Fruit fly (Drosophila melanogaster): Measurements from ENCODE around the gene HisRS.

The HisRS gene

dm6 chrX:18546785-18547184 lies 31.6 kb downstream of the HisRS start (continued):
- peak; percentile 85 for TF ChIP-seq vvl (GFP tag; IDR thresholded peaks at IDR 0.05)
- TF ChIP-seq Hmx (GFP tag; optimal IDR thresholded peaks at IDR 0.05): no peak
- TF ChIP-seq dati (GFP tag; IDR thresholded peaks at IDR 0.05): peak; percentile 70
- TF ChIP-seq pan (optimal IDR thresholded peaks at IDR 0.05): no peak
- TF ChIP-seq pan (GFP tag; optimal IDR thresholded peaks at IDR 0.05 in 1 of 2, IDR thresholded peaks at IDR 0.05 in 1 of 2): peak in 1 of 2 experiments; percentile 92
- TF ChIP-seq CG12659 (GFP tag; optimal IDR thresholded peaks at IDR 0.05): peak; percentile 70
- peak; percentile 60 for TF ChIP-seq schlank (tag; optimal IDR thresholded peaks at IDR 0.05)
- peak; percentile 82 for TF ChIP-seq PHDP (tag; optimal IDR thresholded peaks at IDR 0.05)
- TF ChIP-seq Dref (GFP tag; IDR thresholded peaks at IDR 0.05): 0 out of 2 replicates have a peak, but pooled peaks have one; percentile 8
- TF ChIP-seq Nf-YC (tag; optimal IDR thresholded peaks at IDR 0.05): peak; percentile 66
- peak; percentile 76 for TF ChIP-seq CG12391 (tag; optimal IDR thresholded peaks at IDR 0.05)
- peak; percentile 87 for TF ChIP-seq CG12769 (tag; optimal IDR thresholded peaks at IDR 0.05)
- peak; percentile 36 for TF ChIP-seq gcm2 (GFP tag; optimal IDR thresholded peaks at IDR 0.05)
- peak in 1 of 2 experiments; percentile 2 for TF ChIP-seq crp (GFP tag; optimal IDR thresholded peaks at IDR 0.05)
- TF ChIP-seq peb (GFP tag; IDR thresholded peaks at IDR 0.05): peak; percentile 55; the same call in 1 of the 2 replicates
- peak; percentile 77; the same call in 2 of the 3 replicates for TF ChIP-seq CG11560 (tag; IDR thresholded peaks at IDR 0.05)
- peak; percentile 69 for TF ChIP-seq Ssrp (tag; optimal IDR thresholded peaks at IDR 0.05)
- TF ChIP-seq jing (GFP tag; optimal IDR thresholded peaks at IDR 0.05): peak; percentile 60
- peak; percentile 64 for TF ChIP-seq CG13894 (tag; optimal IDR thresholded peaks at IDR 0.05)
- TF ChIP-seq repo (GFP tag; optimal IDR thresholded peaks at IDR 0.05): peak; percentile 54
- TF ChIP-seq CG5180 (GFP tag; optimal IDR thresholded peaks at IDR 0.05): peak; percentile 62
- TF ChIP-seq CG31388 (GFP tag; optimal IDR thresholded peaks at IDR 0.05): peak; percentile 19
- TF ChIP-seq lmd (GFP tag; IDR thresholded peaks at IDR 0.05): peak; percentile 89
- TF ChIP-seq MESR4 (GFP tag; optimal IDR thresholded peaks at IDR 0.05): no peak
- peak; percentile 53 for TF ChIP-seq CrebB (tag; optimal IDR thresholded peaks at IDR 0.05)
- peak; percentile 42 for TF ChIP-seq NC2β (GFP tag; optimal IDR thresholded peaks at IDR 0.05)
- TF ChIP-seq ato (GFP tag; IDR thresholded peaks at IDR 0.05; ENCODE audit: partially characterized antibody): no peak
- TF ChIP-seq dysf (GFP tag; IDR thresholded peaks at IDR 0.05): peak; percentile 92
- TF ChIP-seq tna (GFP tag; IDR thresholded peaks at IDR 0.05; ENCODE audit: partially characterized antibody): no peak
- TF ChIP-seq CG11398 (GFP tag; optimal IDR thresholded peaks at IDR 0.05): peak; percentile 13
- peak; percentile 88 for TF ChIP-seq E2f1 (GFP tag; IDR thresholded peaks at IDR 0.05)
- TF ChIP-seq CG7928 (GFP tag; optimal IDR thresholded peaks at IDR 0.05): peak; percentile 51
- peak; percentile 81 for TF ChIP-seq CG5953 (GFP tag; IDR thresholded peaks at IDR 0.05)
- TF ChIP-seq CG2712 (tag; optimal IDR thresholded peaks at IDR 0.05): peak; percentile 78
- TF ChIP-seq CG6683 (GFP tag; optimal IDR thresholded peaks at IDR 0.05): no peak
- peak; percentile 80 for TF ChIP-seq CG12071 (GFP tag; optimal IDR thresholded peaks at IDR 0.05)
- peak; percentile 74 for TF ChIP-seq CG17359 (tag; optimal IDR thresholded peaks at IDR 0.05)
- no peak for TF ChIP-seq ftz-f1 (GFP tag; optimal IDR thresholded peaks at IDR 0.05)
- TF ChIP-seq psq (GFP tag; optimal IDR thresholded peaks at IDR 0.05): no peak
- peak; percentile 63 for TF ChIP-seq CG6272 (GFP tag; IDR thresholded peaks at IDR 0.05)
- TF ChIP-seq Hsf (GFP tag; optimal IDR thresholded peaks at IDR 0.05): peak; percentile 76
- no peak for TF ChIP-seq CG10431 (GFP tag; optimal IDR thresholded peaks at IDR 0.05)
- peak; percentile 60 for TF ChIP-seq CG10267 (tag; optimal IDR thresholded peaks at IDR 0.05)
- peak; percentile 39 for TF ChIP-seq pb (GFP tag; optimal IDR thresholded peaks at IDR 0.05)
- TF ChIP-seq lab (GFP tag; optimal IDR thresholded peaks at IDR 0.05): peak; percentile 86
- TF ChIP-seq CG17829 (tag; optimal IDR thresholded peaks at IDR 0.05): peak; percentile 64
- peak; percentile 78 for TF ChIP-seq rib (GFP tag; IDR thresholded peaks at IDR 0.05)
- TF ChIP-seq CG15073 (GFP tag; optimal IDR thresholded peaks at IDR 0.05): no peak
- TF ChIP-seq bsh (GFP tag; optimal IDR thresholded peaks at IDR 0.05): peak in 1 of 2 experiments; percentile 71
- TF ChIP-seq Ada2b (GFP tag; IDR thresholded peaks at IDR 0.05): peak; percentile 87
